Worm (Caenorhabditis elegans) whole organism, young adult: ENCODE measurements around the gene Y42A5A.5.
A peak's percentile ranks its signal among the peaks of the same experiment; 100 is the strongest.

Source experiments
- B0336.3 ChIP-seq: fragments of 200-800 bp; sonication (Bioruptor generic); IDR thresholded peaks from 2 replicates; pipeline ENCODE4 v1.3.6; 2022; ENCODE audit warnings: missing genetic modification characterization, missing compliant biosample characterization
- D2030.7 ChIP-seq: fragments of 200-800 bp; sonication (Bioruptor generic); IDR thresholded peaks from 2 replicates; pipeline ENCODE4 v1.3.6; 2022; ENCODE audit warnings: missing genetic modification reagents, missing genetic modification characterization, missing compliant biosample characterization
- F10E7.11 ChIP-seq: sonication (generic microtip); optimal IDR thresholded peaks from 2 replicates; lab custom pipeline; 2017; ENCODE audit warnings: mild to moderate bottlenecking, missing genetic modification characterization, moderate library complexity, missing compliant biosample characterization
- T07F8.4 ChIP-seq: sonication (generic microtip); optimal IDR thresholded peaks from 2 replicates; lab custom pipeline; 2016; ENCODE audit warnings: mild to moderate bottlenecking, missing genetic modification characterization, moderate library complexity, missing compliant biosample characterization
- Y56A3A.18 ChIP-seq: fragments of 200-800 bp; sonication (Bioruptor generic); IDR thresholded peaks from 2 replicates; pipeline ENCODE4 v1.3.6; 2022; ENCODE audit warnings: missing genetic modification reagents, missing genetic modification characterization, missing compliant biosample characterization
- ZK185.1 ChIP-seq: sonication (generic microtip); optimal IDR thresholded peaks from 2 replicates; lab custom pipeline; 2016; ENCODE audit warnings: mild to moderate bottlenecking, missing genetic modification characterization, missing compliant biosample characterization; ENCODE audit not compliant: poor library complexity, severe bottlenecking
- aptf-2 ChIP-seq: fragments of 200-800 bp; sonication (Bioruptor generic); conservative IDR thresholded peaks from 2 replicates; pipeline ENCODE4 v1.3.6; 2022; ENCODE audit warnings: missing genetic modification reagents, missing genetic modification characterization, missing compliant biosample characterization
- atf-7 ChIP-seq: sonication (generic microtip); optimal IDR thresholded peaks from 2 replicates; lab custom pipeline; 2017; ENCODE audit warnings: mild to moderate bottlenecking, missing genetic modification characterization, missing compliant biosample characterization
- attf-3 ChIP-seq: fragments of 200-800 bp; sonication (Bioruptor generic); conservative IDR thresholded peaks from 2 replicates; pipeline ENCODE4 v1.3.6; 2022; ENCODE audit warnings: missing genetic modification reagents, missing genetic modification characterization, missing compliant biosample characterization
- attf-6 ChIP-seq: fragments of 200-800 bp; sonication (Bioruptor generic); IDR thresholded peaks from 2 replicates; pipeline ENCODE4 v1.3.6; 2022; ENCODE audit warnings: missing genetic modification reagents, missing genetic modification characterization, missing compliant biosample characterization
- bed-2 ChIP-seq: fragments of 200-800 bp; sonication (Bioruptor generic); IDR thresholded peaks from 2 replicates; pipeline ENCODE4 v1.3.6; 2022; ENCODE audit warnings: missing genetic modification reagents, missing genetic modification characterization, missing compliant biosample characterization
- cebp-1 ChIP-seq, 2 experiments: fragments of 200-800 bp in 1 of 2; sonication (Bioruptor generic) in 1 of 2; sonication (generic microtip) in 1 of 2; IDR thresholded peaks in 1 of 2; optimal IDR thresholded peaks in 1 of 2; 2 replicates each; pipeline versions ENCODE4 v1.3.6 to Lab custom; 2017 to 2022; ENCODE audit warnings: missing compliant biosample characterization in 2 of 2, missing genetic modification characterization in 2 of 2, mild to moderate bottlenecking in 1 of 2, missing genetic modification reagents in 1 of 2, moderate library complexity in 1 of 2
- ceh-40 ChIP-seq: fragments of 200-800 bp; sonication (Bioruptor generic); IDR thresholded peaks from 2 replicates; pipeline ENCODE4 v1.3.6; 2022; ENCODE audit warnings: missing genetic modification characterization, missing compliant biosample characterization
- ceh-58 ChIP-seq: fragments of 200-800 bp; sonication (Bioruptor generic); IDR thresholded peaks from 2 replicates; pipeline ENCODE4 v1.3.6; 2022; ENCODE audit warnings: missing genetic modification characterization, missing compliant biosample characterization
- ceh-79 ChIP-seq: sonication (generic microtip); optimal IDR thresholded peaks from 2 replicates; lab custom pipeline; 2017; ENCODE audit warnings: mild to moderate bottlenecking, missing genetic modification characterization, missing compliant biosample characterization
- ceh-91 ChIP-seq: fragments of 200-800 bp; sonication (Bioruptor generic); IDR thresholded peaks from 2 replicates; pipeline ENCODE4 v1.3.6; 2022; ENCODE audit warnings: missing genetic modification reagents, missing genetic modification characterization, missing compliant biosample characterization
- chd-7 ChIP-seq: sonication (generic microtip); optimal IDR thresholded peaks from 2 replicates; lab custom pipeline; 2016; ENCODE audit warnings: mild to moderate bottlenecking, missing genetic modification characterization, moderate library complexity, missing compliant biosample characterization
- efl-1 ChIP-seq: fragments of 150-350 bp; optimal IDR thresholded peaks from 2 replicates; lab custom pipeline; 2014; ENCODE audit warnings: missing biosample characterization, missing genetic modification reagents, missing genetic modification characterization
- egl-18 ChIP-seq: fragments of 200-800 bp; sonication (Bioruptor generic); IDR thresholded peaks from 2 replicates; pipeline ENCODE4 v1.3.6; 2022; ENCODE audit warnings: missing genetic modification reagents, missing genetic modification characterization, missing compliant biosample characterization
- egl-44 ChIP-seq: fragments of 200-800 bp; sonication (Bioruptor generic); IDR thresholded peaks from 2 replicates; pipeline ENCODE4 v1.3.6; 2022; ENCODE audit warnings: missing genetic modification reagents, missing genetic modification characterization, missing compliant biosample characterization
- egrh-3 ChIP-seq: fragments of 200-800 bp; sonication (Bioruptor generic); IDR thresholded peaks from 2 replicates; pipeline ENCODE4 v1.3.6; 2022; ENCODE audit warnings: missing genetic modification reagents, missing genetic modification characterization, missing compliant biosample characterization
- ets-4 ChIP-seq: fragments of 200-800 bp; sonication (Bioruptor generic); optimal IDR thresholded peaks from 2 replicates; lab custom pipeline; 2018; ENCODE audit warnings: mild to moderate bottlenecking, missing genetic modification characterization, missing compliant biosample characterization
- him-1 ChIP-seq: sonication (generic microtip); optimal IDR thresholded peaks from 2 replicates; lab custom pipeline; 2016; ENCODE audit warnings: missing genotype, missing genetic modification reagents, missing genetic modification characterization, missing compliant biosample characterization
- hrde-1 ChIP-seq: sonication (generic microtip); optimal IDR thresholded peaks from 2 replicates; lab custom pipeline; 2016; ENCODE audit warnings: missing genetic modification characterization, mild to moderate bottlenecking, missing compliant biosample characterization, moderate library complexity, missing genotype, missing genetic modification reagents, borderline replicate concordance
- lag-1 ChIP-seq: fragments of 200-800 bp; sonication (Bioruptor generic); IDR thresholded peaks from 2 replicates; pipeline ENCODE4 v1.3.6; 2022; ENCODE audit warnings: missing genetic modification reagents, missing genetic modification characterization, missing compliant biosample characterization
- lin-35 ChIP-seq, 3 experiments: fragments of 150-350 bp in 2 of 3; sonication (generic microtip) in 1 of 3; optimal IDR thresholded peaks; 2 replicates each; lab custom pipeline; 2014 to 2018; ENCODE audit warnings: missing biosample characterization in 3 of 3, missing genetic modification characterization in 3 of 3, missing genetic modification reagents in 3 of 3
- lsy-27 ChIP-seq: sonication (generic microtip); optimal IDR thresholded peaks from 2 replicates; lab custom pipeline; 2017; ENCODE audit warnings: missing genetic modification characterization, mild to moderate bottlenecking, missing compliant biosample characterization, antibody characterized with exemption, missing genotype, borderline replicate concordance; ENCODE audit not compliant: insufficient read depth
- mes-4 ChIP-seq: sonication (generic microtip); optimal IDR thresholded peaks from 2 replicates; lab custom pipeline; 2016; ENCODE audit warnings: missing genotype, missing genetic modification characterization, missing compliant biosample characterization
- nhr-179 ChIP-seq: sonication (generic microtip); optimal IDR thresholded peaks from 2 replicates; lab custom pipeline; 2016; ENCODE audit warnings: mild to moderate bottlenecking, missing genetic modification characterization, missing compliant biosample characterization
- nhr-27 ChIP-seq: fragments of 200-800 bp; sonication (Bioruptor generic); optimal IDR thresholded peaks from 2 replicates; lab custom pipeline; 2018; ENCODE audit warnings: mild to moderate bottlenecking, missing genetic modification characterization, moderate library complexity, missing compliant biosample characterization
- rec-8 ChIP-seq, 2 experiments: sonication (generic microtip); optimal IDR thresholded peaks; 2 replicates each; lab custom pipeline; 2016; ENCODE audit warnings: mild to moderate bottlenecking in 2 of 2, missing genetic modification characterization in 2 of 2, missing genetic modification reagents in 2 of 2, missing genotype in 2 of 2, missing biosample characterization in 1 of 2, missing compliant biosample characterization in 1 of 2, moderate library complexity in 1 of 2
- repo-1 ChIP-seq: sonication (generic microtip); optimal IDR thresholded peaks from 2 replicates; lab custom pipeline; 2017; ENCODE audit warnings: mild to moderate bottlenecking, missing genetic modification characterization, missing compliant biosample characterization
- sdz-38 ChIP-seq: sonication (generic microtip); optimal IDR thresholded peaks from 2 replicates; lab custom pipeline; 2016; ENCODE audit warnings: missing genotype, missing genetic modification characterization, missing compliant biosample characterization
- snpc-1.1 ChIP-seq: sonication (generic microtip); optimal IDR thresholded peaks from 2 replicates; lab custom pipeline; 2017; ENCODE audit warnings: missing genetic modification characterization, mild to moderate bottlenecking, missing compliant biosample characterization, antibody characterized with exemption, moderate library complexity, missing genotype, missing genetic modification reagents; ENCODE audit not compliant: insufficient read depth
- snpc-1.3 ChIP-seq: sonication (generic microtip); optimal IDR thresholded peaks from 2 replicates; lab custom pipeline; 2017; ENCODE audit warnings: missing genetic modification characterization, mild to moderate bottlenecking, missing compliant biosample characterization, antibody characterized with exemption, moderate library complexity, missing genotype, missing genetic modification reagents; ENCODE audit not compliant: insufficient read depth
- snpc-4 ChIP-seq, 5 experiments: fragments of 150-350 bp in 1 of 5; sonication (generic microtip) in 4 of 5; optimal IDR thresholded peaks; 2 replicates each; lab custom pipeline; 2014 to 2018; ENCODE audit warnings: missing genetic modification characterization in 5 of 5, missing biosample characterization in 3 of 5, antibody characterized with exemption in 2 of 5, mild to moderate bottlenecking in 2 of 5, missing compliant biosample characterization in 2 of 5, missing genotype in 2 of 5, moderate library complexity in 2 of 5, missing genetic modification reagents in 1 of 5
- sptf-2 ChIP-seq: fragments of 200-800 bp; sonication (Bioruptor generic); optimal IDR thresholded peaks from 2 replicates; lab custom pipeline; 2018; ENCODE audit warnings: mild to moderate bottlenecking, missing genetic modification characterization, missing compliant biosample characterization
- tbp1 ChIP-seq: fragments of 200-800 bp; sonication (Bioruptor generic); optimal IDR thresholded peaks from 2 replicates; lab custom pipeline; 2018; ENCODE audit warnings: mild to moderate bottlenecking, missing genetic modification characterization, missing compliant biosample characterization
- tbx-9 ChIP-seq: sonication (generic microtip); optimal IDR thresholded peaks from 2 replicates; lab custom pipeline; 2016; ENCODE audit warnings: borderline replicate concordance, missing genetic modification characterization, inconsistent platforms, missing compliant biosample characterization
- tlf-1 ChIP-seq: fragments of 200-800 bp; sonication (Bioruptor generic); optimal IDR thresholded peaks from 2 replicates; lab custom pipeline; 2018; ENCODE audit warnings: mild to moderate bottlenecking, missing genetic modification characterization, missing compliant biosample characterization
- xnd-1 ChIP-seq: sonication (generic microtip); optimal IDR thresholded peaks from 2 replicates; lab custom pipeline; 2016; ENCODE audit warnings: missing genotype, missing genetic modification reagents, missing genetic modification characterization, missing compliant biosample characterization
- zfh-2 ChIP-seq: fragments of 200-800 bp; sonication (Bioruptor generic); conservative IDR thresholded peaks from 2 replicates; pipeline ENCODE4 v1.3.6; 2022; ENCODE audit warnings: missing genetic modification reagents, missing genetic modification characterization, missing compliant biosample characterization
- ztf-18 ChIP-seq: sonication (generic microtip); optimal IDR thresholded peaks from 2 replicates; lab custom pipeline; 2016; ENCODE audit warnings: missing genotype, mild to moderate bottlenecking, missing genetic modification characterization, missing compliant biosample characterization
- ztf-22 ChIP-seq: fragments of 200-800 bp; sonication (Bioruptor generic); optimal IDR thresholded peaks from 2 replicates; lab custom pipeline; 2018; ENCODE audit warnings: mild to moderate bottlenecking, missing genetic modification characterization, moderate library complexity, missing compliant biosample characterization
- ztf-25 ChIP-seq: fragments of 200-800 bp; sonication (Bioruptor generic); IDR thresholded peaks from 2 replicates; pipeline ENCODE4 v1.3.6; 2022; ENCODE audit warnings: missing genetic modification reagents, missing genetic modification characterization, missing compliant biosample characterization

The Y42A5A.5 gene

DNA sequence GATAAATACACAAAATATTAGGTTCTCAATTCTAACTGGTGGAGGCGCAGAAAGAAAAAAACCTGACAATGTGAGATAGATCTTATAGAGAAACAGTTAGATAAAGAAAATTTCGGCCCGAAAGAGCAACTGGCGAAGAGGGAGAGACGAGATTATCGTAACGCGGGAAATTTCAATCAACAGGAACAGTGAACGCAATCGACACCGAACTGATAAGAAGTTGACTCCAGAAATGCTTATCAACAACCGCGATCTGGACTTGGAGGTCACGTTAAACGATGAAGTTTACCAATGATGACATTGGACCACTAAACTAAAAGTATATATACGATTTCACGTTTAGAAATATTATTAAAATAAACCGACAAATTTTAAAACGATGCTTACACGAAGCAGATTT lies 33.1 kb downstream of the Y42A5A.5 start (continued):
- 0 out of 2 replicates have a peak, but pooled peaks have one; percentile 30 for TF ChIP-seq D2030.7
- TF ChIP-seq lin-35 (GFP tag; optimal IDR thresholded peaks at IDR 0.05; lab: Kevin White, UChicago), result peak in 1 of 3 experiments; percentile 81
- 0 out of 2 replicates have a peak, but pooled peaks have one; percentile 2 for TF ChIP-seq egl-18
- TF ChIP-seq snpc-1.3 (tag; lab: Kevin White, UChicago), result peak; percentile 38
- peak; percentile 67 for TF ChIP-seq him-1 (tag; lab: Kevin White, UChicago)
- peak; percentile 70 for TF ChIP-seq atf-7 (tag; lab: Kevin White, UChicago)
- 0 out of 2 replicates have a peak, but pooled peaks have one; percentile 32 for TF ChIP-seq ceh-40 (GFP tag; lab: Robert Waterston, UW)
- no peak for TF ChIP-seq tbx-9
- no peak for TF ChIP-seq nhr-27 (tag; lab: Kevin White, UChicago)
- TF ChIP-seq nhr-179, result peak; percentile 2
- peak; percentile 64 for TF ChIP-seq repo-1 (tag; lab: Kevin White, UChicago)
- TF ChIP-seq ZK185.1 (tag; lab: Kevin White, UChicago), result peak; percentile 43
- TF ChIP-seq sptf-2, result no peak
- no peak for TF ChIP-seq lsy-27
- peak; percentile 11; the same call in 1 of the 2 replicates for TF ChIP-seq ceh-91 (GFP tag; lab: Robert Waterston, UW)
- TF ChIP-seq egrh-3, result no peak
- 0 out of 2 replicates have a peak, but pooled peaks have one; percentile 28 for TF ChIP-seq egl-44 (GFP tag; lab: Robert Waterston, UW)
- TF ChIP-seq tbp1 (GFP tag; lab: Kevin White, UChicago), result peak; percentile 66
- no peak for TF ChIP-seq lag-1 (GFP tag; lab: Robert Waterston, UW)
- TF ChIP-seq T07F8.4 (tag; lab: Kevin White, UChicago), result peak; percentile 81
- TF ChIP-seq hrde-1 (tag; lab: Kevin White, UChicago), result peak; percentile 85
- TF ChIP-seq bed-2 (GFP tag; lab: Robert Waterston, UW), result 0 out of 2 replicates have a peak, but pooled peaks have one; percentile 48
- TF ChIP-seq aptf-2 (GFP tag; lab: Robert Waterston, UW), result no peak
- TF ChIP-seq chd-7, result peak; percentile 66
- TF ChIP-seq ceh-58 (GFP tag; lab: Robert Waterston, UW), result 0 out of 2 replicates have a peak, but pooled peaks have one; percentile 70
- TF ChIP-seq snpc-1.1, result no peak
- TF ChIP-seq Y56A3A.18 (GFP tag; lab: Robert Waterston, UW), result peak; percentile 88
- no peak for TF ChIP-seq cebp-1 (GFP tag; IDR thresholded peaks at IDR 0.05; lab: Robert Waterston, UW)
- peak; percentile 40 for TF ChIP-seq cebp-1 (tag; optimal IDR thresholded peaks at IDR 0.05; lab: Kevin White, UChicago)
- no peak for TF ChIP-seq ets-4 (GFP tag; lab: Kevin White, UChicago)
- peak; percentile 9 for TF ChIP-seq xnd-1 (tag; lab: Kevin White, UChicago)
- TF ChIP-seq tlf-1, result peak; percentile 78
- TF ChIP-seq efl-1 (GFP tag; lab: Kevin White, UChicago), result no peak
- TF ChIP-seq ztf-18 (tag; lab: Kevin White, UChicago), result no peak
- no peak for TF ChIP-seq ztf-22
- no peak for TF ChIP-seq zfh-2 (GFP tag; lab: Robert Waterston, UW)
- no peak for TF ChIP-seq sdz-38 (tag; lab: Kevin White, UChicago)
- TF ChIP-seq mes-4 (tag; lab: Kevin White, UChicago), result no peak
- TF ChIP-seq snpc-4 (GFP tag; optimal IDR thresholded peaks at IDR 0.05; lab: Kevin White, UChicago), result peak; percentile 28
- TF ChIP-seq snpc-4 (tag; optimal IDR thresholded peaks at IDR 0.05; lab: Kevin White, UChicago), result peak in 3 of 4 experiments; percentile 50 to 52 (median 50)
- peak; percentile 87 for TF ChIP-seq attf-6
- peak; percentile 83 for TF ChIP-seq F10E7.11
- peak; percentile 93 for TF ChIP-seq B0336.3
- no peak for TF ChIP-seq ztf-25
- TF ChIP-seq attf-3 (GFP tag; lab: Robert Waterston, UW), result no peak
- TF ChIP-seq ceh-79 (tag; lab: Kevin White, UChicago), result no peak
- peak in 1 of 2 experiments; percentile 2 for TF ChIP-seq rec-8 (tag; optimal IDR thresholded peaks at IDR 0.05; lab: Kevin White, UChicago)
